Worm (Caenorhabditis elegans): ENCODE data around the gene Y54G11A.9.

Gene Y54G11A.9

ce11 chrII:14388213-14388612 lies 42.0 kb upstream of the Y54G11A.9 start, which contains the start of gene F26H11.8:
TSS of gene F26H11.8 (plus strand) at chrII:14388513.
- TF ChIP-seq hlh-1 (tag; optimal IDR thresholded peaks at IDR 0.05) = no peak
- no peak for TF ChIP-seq lsy-2 (tag; optimal IDR thresholded peaks at IDR 0.05)
- TF ChIP-seq bed-3 (GFP tag; optimal IDR thresholded peaks at IDR 0.05) = no peak

- TF ChIP-seq pha-4 (tag; optimal IDR thresholded peaks at IDR 0.05) (peak; percentile 60), hlh-1 (tag; optimal IDR thresholded peaks at IDR 0.05) (peak; percentile 68), nhr-76 (tag; optimal IDR thresholded peaks at IDR 0.05) (no peak), nhr-237 (tag; optimal IDR thresholded peaks at IDR 0.05) (peak; percentile 50), M03D4.4 (tag; optimal IDR thresholded peaks at IDR 0.05) (no peak), ceh-83 (GFP tag; optimal IDR thresholded peaks at IDR 0.05) (peak; percentile 53), lsy-2 (tag; optimal IDR thresholded peaks at IDR 0.05) (peak; percentile 37), elt-1 (tag; optimal IDR thresholded peaks at IDR 0.05; ENCODE audit: borderline replicate concordance, insufficient read depth) (no peak), sptf-1 (tag; optimal IDR thresholded peaks at IDR 0.05) (peak; percentile 14), unc-62 (GFP tag; optimal IDR thresholded peaks at IDR 0.05) (peak; percentile 21), lin-13 (tag; optimal IDR thresholded peaks at IDR 0.05) (peak; percentile 60), ces-1 (GFP tag; optimal IDR thresholded peaks at IDR 0.05) (peak; percentile 57), nhr-2 (tag; optimal IDR thresholded peaks at IDR 0.05) (peak; percentile 3), mep-1 (tag; optimal IDR thresholded peaks at IDR 0.05) (peak; percentile 88)
Observed at ce11 chrII:14383644-14384043, 37.4 kb upstream of the Y54G11A.9 start, which contains the start of gene mes-2. TSS of gene mes-2 (plus strand) at chrII:14383973.

ce11 chrII:14381450-14381849 lies 35.2 kb upstream of the Y54G11A.9 start, which contains the start of gene sdz-26:
TSS of gene sdz-26 (plus strand) at chrII:14381750.
- TF ChIP-seq snpc-4 (tag; optimal IDR thresholded peaks at IDR 0.05) (no peak), elt-1 (tag; optimal IDR thresholded peaks at IDR 0.05; ENCODE audit: borderline replicate concordance, insufficient read depth) (no peak), mep-1 (tag; optimal IDR thresholded peaks at IDR 0.05) (no peak), nhr-28 (tag; optimal IDR thresholded peaks at IDR 0.05) (no peak), tbx-8 (GFP tag; optimal IDR thresholded peaks at IDR 0.05) (no peak)

ce11 chrII:14380778-14381177 lies 34.5 kb upstream of the Y54G11A.9 start:
- TF ChIP-seq sptf-1 (tag; optimal IDR thresholded peaks at IDR 0.05) (no peak), sem-2 (GFP tag; optimal IDR thresholded peaks at IDR 0.05) (no peak), hlh-1 (tag; optimal IDR thresholded peaks at IDR 0.05) (no peak), mls-2 (tag; optimal IDR thresholded peaks at IDR 0.05) (no peak), elt-1 (tag; optimal IDR thresholded peaks at IDR 0.05; ENCODE audit: borderline replicate concordance, insufficient read depth) (no peak), nhr-28 (tag; optimal IDR thresholded peaks at IDR 0.05) (no peak), lin-13 (tag; optimal IDR thresholded peaks at IDR 0.05) (no peak), ceh-43 (GFP tag; optimal IDR thresholded peaks at IDR 0.05) (no peak), nhr-76 (tag; optimal IDR thresholded peaks at IDR 0.05) (no peak), bed-3 (GFP tag; optimal IDR thresholded peaks at IDR 0.05) (no peak), unc-39 (tag; optimal IDR thresholded peaks at IDR 0.05) (no peak), unc-120 (tag; optimal IDR thresholded peaks at IDR 0.05; ENCODE audit: poor library complexity, severe bottlenecking) (no peak)

- no peak for TF ChIP-seq zip-8 (tag; optimal IDR thresholded peaks at IDR 0.05)
- no peak for TF ChIP-seq ztf-11 (tag; optimal IDR thresholded peaks at IDR 0.05)
- TF ChIP-seq nhr-28 (tag; optimal IDR thresholded peaks at IDR 0.05) = no peak
- TF ChIP-seq lin-32 (GFP tag; optimal IDR thresholded peaks at IDR 0.05) = no peak
- TF ChIP-seq blmp-1 (tag; optimal IDR thresholded peaks at IDR 0.05) = no peak
- TF ChIP-seq tbx-8 (GFP tag; optimal IDR thresholded peaks at IDR 0.05) = no peak
- TF ChIP-seq nhr-2 (tag; optimal IDR thresholded peaks at IDR 0.05) = no peak
- TF ChIP-seq ham-2 (GFP tag; optimal IDR thresholded peaks at IDR 0.05) = no peak
- no peak for TF ChIP-seq mep-1 (tag; optimal IDR thresholded peaks at IDR 0.05)
- no peak for TF ChIP-seq nhr-76 (tag; optimal IDR thresholded peaks at IDR 0.05)
- TF ChIP-seq ceh-39 (tag; optimal IDR thresholded peaks at IDR 0.05) = no peak
- TF ChIP-seq cnd-1 (tag; optimal IDR thresholded peaks at IDR 0.05) = no peak
- no peak for TF ChIP-seq ceh-83 (GFP tag; optimal IDR thresholded peaks at IDR 0.05)
- TF ChIP-seq snpc-4 (tag; optimal IDR thresholded peaks at IDR 0.05) = no peak
- no peak for TF ChIP-seq elt-3 (tag; optimal IDR thresholded peaks at IDR 0.05)
- no peak for TF ChIP-seq M03D4.4 (tag; optimal IDR thresholded peaks at IDR 0.05)
- no peak for TF ChIP-seq ces-1 (GFP tag; optimal IDR thresholded peaks at IDR 0.05)
- TF ChIP-seq ceh-43 (GFP tag; optimal IDR thresholded peaks at IDR 0.05) = no peak
- no peak for TF ChIP-seq mab-5 (tag; optimal IDR thresholded peaks at IDR 0.05)
- no peak for TF ChIP-seq bed-3 (GFP tag; optimal IDR thresholded peaks at IDR 0.05)
Observed at ce11 chrII:14377796-14378195, 31.6 kb upstream of the Y54G11A.9 start, which contains the start of gene acr-20. TSS of gene acr-20 (minus strand) at chrII:14377896.

Data from whole organism, mixed stage, embryonic.